Fruit fly (Drosophila melanogaster): Measurements from ENCODE around the gene GstD4.
A peak's percentile ranks its signal among the peaks of the same experiment; 100 is the strongest.

Gene GstD4

DNA sequence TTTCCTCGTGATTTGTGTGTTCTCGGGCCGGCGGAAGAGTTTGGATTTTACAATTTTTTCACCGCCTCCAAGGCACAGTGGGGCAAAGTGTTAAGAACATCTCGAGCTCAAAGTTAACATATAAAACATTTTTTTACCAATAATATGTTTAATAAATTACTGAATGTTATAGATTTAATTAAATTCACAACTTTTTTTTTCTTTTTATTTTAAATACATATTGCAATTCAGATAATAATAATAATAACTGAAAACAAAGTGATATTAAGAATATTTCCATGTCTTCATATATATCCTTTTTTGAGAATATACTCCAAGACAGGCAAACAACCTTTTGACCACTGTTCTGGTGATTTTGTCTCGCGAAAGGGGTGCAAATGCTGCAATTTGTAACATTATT lies 27.9 kb upstream of the GstD4 start:
- no peak for TF ChIP-seq rgr (GFP tag; optimal IDR thresholded peaks at IDR 0.05)
- TF ChIP-seq Hr78 (GFP tag; optimal IDR thresholded peaks at IDR 0.05), result no peak
- peak in 1 of 2 experiments; percentile 27 for TF ChIP-seq foxo (GFP tag; optimal IDR thresholded peaks at IDR 0.05)

DNA sequence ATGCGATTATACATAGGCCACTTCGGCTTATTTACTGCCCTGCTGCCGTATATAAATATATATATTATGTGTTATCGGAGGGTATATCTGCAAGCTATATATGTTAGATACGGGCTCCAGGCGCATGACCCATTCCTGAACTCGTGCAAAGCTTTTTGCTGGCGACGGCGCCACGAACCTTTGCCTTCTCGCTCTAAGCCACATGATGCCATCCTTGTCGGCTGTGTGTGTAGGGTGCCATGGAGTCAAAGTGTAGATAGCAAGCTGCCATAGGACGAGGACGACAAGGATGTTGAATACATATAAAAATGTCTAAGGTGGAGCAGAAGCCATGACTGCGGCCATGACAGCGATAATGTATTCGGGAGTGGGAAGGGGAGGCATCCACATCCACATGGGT lies 26.2 kb upstream of the GstD4 start:
- TF ChIP-seq pan (optimal IDR thresholded peaks at IDR 0.05) (no peak), usp (GFP tag; optimal IDR thresholded peaks at IDR 0.05) (no peak), Sp1 (GFP tag; optimal IDR thresholded peaks at IDR 0.05) (no peak)

DNA sequence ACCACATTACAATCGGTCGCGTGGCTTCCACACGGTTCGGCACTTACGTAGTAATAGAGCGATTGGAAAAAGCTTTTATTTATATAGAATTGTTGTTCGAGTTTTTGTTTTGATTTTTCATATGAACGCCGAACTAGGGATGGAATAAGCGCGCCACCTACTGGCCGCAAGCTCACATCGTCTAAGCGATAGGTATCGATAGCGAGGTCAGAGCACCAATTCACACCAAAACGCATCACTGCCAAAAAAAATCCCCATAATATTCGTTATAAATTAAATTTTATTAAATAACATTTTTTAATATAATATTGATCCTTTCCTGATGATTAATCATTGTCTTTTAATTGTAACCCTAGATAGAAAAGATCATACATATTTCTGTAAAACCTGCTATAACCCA lies 23.4 kb upstream of the GstD4 start, which contains the start of gene CG10038:
Gene CG10038, minus strand, starts transcription at position 148 of the 400 bp plus-strand sequence.
- TF ChIP-seq foxo (GFP tag; optimal IDR thresholded peaks at IDR 0.05), result peak in 1 of 2 experiments; percentile 54
- no peak for TF ChIP-seq sv (GFP tag; optimal IDR thresholded peaks at IDR 0.05)
- TF ChIP-seq woc (GFP tag; optimal IDR thresholded peaks at IDR 0.05), result no peak
- no peak for TF ChIP-seq lola (GFP tag; optimal IDR thresholded peaks at IDR 0.05)
- peak; percentile 6 for TF ChIP-seq GATAd (GFP tag; optimal IDR thresholded peaks at IDR 0.05)
- TF ChIP-seq HLH106 (tag; optimal IDR thresholded peaks at IDR 0.05), result peak; percentile 25
- peak; percentile 64 for TF ChIP-seq Hr83 (GFP tag; optimal IDR thresholded peaks at IDR 0.05; ENCODE audit: poor library complexity, severe bottlenecking)
- no peak for TF ChIP-seq Jra (GFP tag; optimal IDR thresholded peaks at IDR 0.05)
- no peak for TF ChIP-seq dsf (GFP tag; optimal IDR thresholded peaks at IDR 0.05; ENCODE audit: borderline replicate concordance)
- TF ChIP-seq CrebA (GFP tag; optimal IDR thresholded peaks at IDR 0.05; ENCODE audit: borderline replicate concordance), result no peak
- no peak for TF ChIP-seq fru (GFP tag; optimal IDR thresholded peaks at IDR 0.05)
- no peak for TF ChIP-seq Rel (GFP tag; optimal IDR thresholded peaks at IDR 0.05)
- TF ChIP-seq Rel (tag; optimal IDR thresholded peaks at IDR 0.05), result peak; percentile 99
- TF ChIP-seq brk (GFP tag; optimal IDR thresholded peaks at IDR 0.05), result no peak
- TF ChIP-seq dmrt93B (GFP tag; optimal IDR thresholded peaks at IDR 0.05), result no peak
- TF ChIP-seq h (GFP tag; optimal IDR thresholded peaks at IDR 0.05), result peak; percentile 43
- peak; percentile 42 for TF ChIP-seq rgr (GFP tag; optimal IDR thresholded peaks at IDR 0.05)
- no peak for TF ChIP-seq dl (GFP tag; optimal IDR thresholded peaks at IDR 0.05; ENCODE audit: insufficient read depth in 1 of 2, partially characterized antibody in 2 of 2)
- TF ChIP-seq sage (GFP tag; optimal IDR thresholded peaks at IDR 0.05), result peak; percentile 40

DNA sequence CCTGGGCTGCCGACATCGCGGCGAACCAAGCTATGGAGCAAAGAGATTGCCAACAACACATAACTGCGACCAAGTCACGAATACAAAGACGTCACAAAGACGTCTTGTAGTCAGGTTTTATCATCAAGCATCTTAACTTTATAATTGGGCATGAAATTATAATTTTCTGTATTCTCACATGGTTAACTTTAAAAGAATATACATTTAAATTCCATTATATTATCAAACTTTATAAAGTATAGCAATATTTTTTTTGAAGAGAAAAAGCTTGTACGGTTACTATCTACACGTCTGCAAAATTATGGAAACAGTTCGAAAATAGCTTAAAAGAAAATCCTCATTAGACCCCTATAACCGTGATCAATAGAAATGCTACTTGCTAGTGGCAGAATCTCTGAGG lies 21.9 kb upstream of the GstD4 start, which contains the start of gene CG10041:
Gene CG10041, minus strand, starts transcription at position 101 of the 400 bp plus-strand sequence.
- TF ChIP-seq N (GFP tag; optimal IDR thresholded peaks at IDR 0.05), result no peak
- no peak for TF ChIP-seq Hr83 (GFP tag; optimal IDR thresholded peaks at IDR 0.05; ENCODE audit: poor library complexity, severe bottlenecking)
- no peak for TF ChIP-seq pan (optimal IDR thresholded peaks at IDR 0.05)
- no peak for TF ChIP-seq dmrt93B (GFP tag; optimal IDR thresholded peaks at IDR 0.05)
- TF ChIP-seq brk (GFP tag; optimal IDR thresholded peaks at IDR 0.05), result no peak
- no peak for TF ChIP-seq Rel (GFP tag; optimal IDR thresholded peaks at IDR 0.05)
- TF ChIP-seq Rel (tag; optimal IDR thresholded peaks at IDR 0.05), result no peak
- no peak for TF ChIP-seq Sp1 (GFP tag; optimal IDR thresholded peaks at IDR 0.05)
- no peak for TF ChIP-seq usp (GFP tag; optimal IDR thresholded peaks at IDR 0.05)
- no peak for TF ChIP-seq Dfd (GFP tag; optimal IDR thresholded peaks at IDR 0.05)
- TF ChIP-seq psq (GFP tag; optimal IDR thresholded peaks at IDR 0.05), result no peak
- TF ChIP-seq sv (GFP tag; optimal IDR thresholded peaks at IDR 0.05), result no peak
- TF ChIP-seq br (GFP tag; optimal IDR thresholded peaks at IDR 0.05), result no peak
- TF ChIP-seq CG9705 (GFP tag; optimal IDR thresholded peaks at IDR 0.05), result no peak
- no peak for TF ChIP-seq Hnf4 (GFP tag; optimal IDR thresholded peaks at IDR 0.05)
- no peak for TF ChIP-seq HLH106 (tag; optimal IDR thresholded peaks at IDR 0.05)
- no peak for TF ChIP-seq Dif (GFP tag; optimal IDR thresholded peaks at IDR 0.05; ENCODE audit: partially characterized antibody)
- TF ChIP-seq Hr78 (GFP tag; optimal IDR thresholded peaks at IDR 0.05), result no peak
- no peak for TF ChIP-seq ey (GFP tag; optimal IDR thresholded peaks at IDR 0.05)
- TF ChIP-seq lola (GFP tag; optimal IDR thresholded peaks at IDR 0.05), result no peak
- no peak for TF ChIP-seq Abd-B (GFP tag; optimal IDR thresholded peaks at IDR 0.05)

DNA sequence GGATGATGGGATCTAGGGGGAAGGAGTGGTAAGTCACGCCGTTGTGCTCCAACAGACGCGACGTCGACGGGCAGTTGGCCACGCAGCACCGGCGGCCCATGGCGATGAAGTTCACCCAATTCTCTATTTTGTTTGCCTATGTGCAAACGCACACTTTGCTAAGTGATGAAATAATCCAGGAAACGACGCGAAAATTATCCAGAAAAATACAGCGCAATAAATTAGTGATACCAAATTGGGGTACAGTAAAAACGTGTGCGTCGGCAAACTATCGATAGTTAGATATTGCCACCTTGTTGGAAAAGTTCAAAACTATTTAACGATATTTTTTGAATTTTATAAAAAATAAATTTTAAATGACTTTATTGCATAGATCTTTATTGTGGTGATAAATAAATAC lies 17.9 kb upstream of the GstD4 start, which contains the start of gene MBD-R2:
Gene MBD-R2, minus strand, starts transcription at position 222 of the 400 bp plus-strand sequence.
- no peak for TF ChIP-seq Abd-B (GFP tag; optimal IDR thresholded peaks at IDR 0.05)
- peak; percentile 12 for TF ChIP-seq sage (GFP tag; optimal IDR thresholded peaks at IDR 0.05)
- TF ChIP-seq Rel (GFP tag; optimal IDR thresholded peaks at IDR 0.05), result no peak
- TF ChIP-seq Rel (tag; optimal IDR thresholded peaks at IDR 0.05), result peak; percentile 22
- TF ChIP-seq dl (GFP tag; optimal IDR thresholded peaks at IDR 0.05; ENCODE audit: insufficient read depth in 1 of 2, partially characterized antibody in 2 of 2), result no peak
- no peak for TF ChIP-seq CG32264 (GFP tag; optimal IDR thresholded peaks at IDR 0.05)

Data from whole organism, wandering third instar larva.